Fruit fly (Drosophila melanogaster) whole organism, adult: Measurements from ENCODE around the gene Epp.

Experiments used
- CG11617 ChIP-seq: fragments of 200-800 bp; sonication (Bioruptor generic); optimal IDR thresholded peaks from 2 replicates; lab custom pipeline; 2017; ENCODE audit warnings: mild to moderate bottlenecking, missing biosample characterization, missing genetic modification reagents, missing genetic modification characterization
- CG12768 ChIP-seq: fragments of 200-800 bp; sonication (Bioruptor generic); optimal IDR thresholded peaks from 2 replicates; lab custom pipeline; 2017; ENCODE audit warnings: missing biosample characterization, missing genetic modification characterization, mild to moderate bottlenecking, moderate library complexity, missing genetic modification reagents
- CG14711 ChIP-seq: fragments of 200-800 bp; sonication (Bioruptor generic); optimal IDR thresholded peaks from 2 replicates; lab custom pipeline; 2018; ENCODE audit warnings: missing biosample characterization, mild to moderate bottlenecking, missing genetic modification characterization, moderate library complexity
- CG1620 ChIP-seq: fragments of 200-800 bp; sonication (Bioruptor generic); optimal IDR thresholded peaks from 2 replicates; lab custom pipeline; 2016; ENCODE audit warnings: missing biosample characterization, missing genetic modification characterization
- CG33017 ChIP-seq: fragments of 200-800 bp; sonication (Bioruptor generic); optimal IDR thresholded peaks from 2 replicates; lab custom pipeline; 2018; ENCODE audit warnings: missing biosample characterization, mild to moderate bottlenecking, missing genetic modification characterization, moderate library complexity
- CG5204 ChIP-seq: fragments of 200-800 bp; sonication (Bioruptor generic); optimal IDR thresholded peaks from 2 replicates; lab custom pipeline; 2016; ENCODE audit warnings: missing biosample characterization, missing genetic modification characterization
- CG7045 ChIP-seq: fragments of 200-800 bp; sonication (Bioruptor generic); optimal IDR thresholded peaks from 2 replicates; lab custom pipeline; 2017; ENCODE audit warnings: missing biosample characterization, mild to moderate bottlenecking, missing genetic modification characterization
- CG7101 ChIP-seq: fragments of 200-800 bp; sonication (Bioruptor generic); optimal IDR thresholded peaks from 2 replicates; lab custom pipeline; 2018; ENCODE audit warnings: missing biosample characterization, mild to moderate bottlenecking, missing genetic modification characterization, moderate library complexity
- Clk ChIP-seq: fragments of 200-800 bp; sonication (Bioruptor generic); optimal IDR thresholded peaks from 2 replicates; lab custom pipeline; 2017; ENCODE audit warnings: missing biosample characterization, missing genetic modification characterization
- Crg-1 ChIP-seq: fragments of 200-800 bp; sonication (Bioruptor generic); optimal IDR thresholded peaks from 2 replicates; lab custom pipeline; 2016; ENCODE audit warnings: missing biosample characterization, missing genetic modification characterization
- Hr96 ChIP-seq: fragments of 200-800 bp; sonication (Bioruptor generic); optimal IDR thresholded peaks from 2 replicates; lab custom pipeline; 2016; ENCODE audit warnings: missing biosample characterization, missing genetic modification characterization
- Mnt ChIP-seq: fragments of 200-800 bp; sonication (Bioruptor generic); optimal IDR thresholded peaks from 2 replicates; lab custom pipeline; 2016; ENCODE audit warnings: missing biosample characterization, mild to moderate bottlenecking, missing genetic modification characterization
- bab1 ChIP-seq: fragments of 200-800 bp; sonication (Bioruptor generic); optimal IDR thresholded peaks from 3 replicates; lab custom pipeline; 2019; ENCODE audit warnings: missing biosample characterization, mild to moderate bottlenecking, missing genetic modification characterization, moderate library complexity
- cic ChIP-seq: fragments of 200-800 bp; sonication (Bioruptor generic); optimal IDR thresholded peaks from 2 replicates; lab custom pipeline; 2017; ENCODE audit warnings: missing biosample characterization, mild to moderate bottlenecking, missing genetic modification characterization, moderate library complexity
- cnc ChIP-seq, 2 experiments: fragments of >200 bp; optimal IDR thresholded peaks; 2 replicates each; lab custom pipeline; 2017
- kay ChIP-seq: fragments of 200-800 bp; sonication (Bioruptor generic); peaks from one replicate; lab custom pipeline; 2016; ENCODE audit warnings: missing biosample characterization, missing genetic modification characterization, borderline replicate concordance
- ovo ChIP-seq: fragments of 200-800 bp; sonication (Bioruptor generic); optimal IDR thresholded peaks from 2 replicates; lab custom pipeline; 2016; ENCODE audit warnings: missing biosample characterization, missing genetic modification characterization
- pad ChIP-seq: fragments of 200-800 bp; sonication (Bioruptor generic); optimal IDR thresholded peaks from 3 replicates; lab custom pipeline; 2017; ENCODE audit warnings: missing biosample characterization, missing genetic modification characterization, mild to moderate bottlenecking, moderate library complexity, missing genetic modification reagents
- tj ChIP-seq: fragments of 200-800 bp; sonication (Bioruptor generic); optimal IDR thresholded peaks from 3 replicates; lab custom pipeline; 2017; ENCODE audit warnings: missing biosample characterization, mild to moderate bottlenecking, missing genetic modification characterization, moderate library complexity
- toe ChIP-seq: fragments of 200-800 bp; sonication (Bioruptor generic); optimal IDR thresholded peaks from 2 replicates; lab custom pipeline; 2016; ENCODE audit warnings: missing biosample characterization, missing genetic modification characterization

The Epp gene

dm6 chr3R:23955380-23955779 lies 37.3 kb downstream of the Epp start:
- no peak for TF ChIP-seq kay
- TF ChIP-seq CG1620 (GFP tag; lab: Kevin White, UChicago): no peak
- no peak for TF ChIP-seq Mnt (GFP tag; lab: Kevin White, UChicago)
- no peak for TF ChIP-seq pad (GFP tag; lab: Kevin White, UChicago)
- no peak for TF ChIP-seq CG12768 (GFP tag; lab: Kevin White, UChicago)
- TF ChIP-seq Crg-1 (GFP tag; lab: Kevin White, UChicago): no peak
- TF ChIP-seq ovo: no peak

dm6 chr3R:23948466-23949413 lies 44.0 kb downstream of the Epp start:
- TF ChIP-seq tj (GFP tag; lab: Kevin White, UChicago) (peak; percentile 68), kay (no peak)

dm6 chr3R:23948324-23948465 lies 44.5 kb downstream of the Epp start, which contains the start of gene CG12268:
Gene CG12268, minus strand, starts transcription at chr3R:23948424.
- TF ChIP-seq CG1620 (GFP tag; lab: Kevin White, UChicago) (no peak), bab1 (GFP tag; lab: Kevin White, UChicago) (no peak), CG14711 (tag; lab: Kevin White, UChicago) (no peak), CG5204 (GFP tag; lab: Kevin White, UChicago) (no peak), Crg-1 (GFP tag; lab: Kevin White, UChicago) (no peak), Mnt (GFP tag; lab: Kevin White, UChicago) (no peak), CG11617 (GFP tag; lab: Kevin White, UChicago) (no peak), kay (no peak), ovo (no peak), pad (GFP tag; lab: Kevin White, UChicago) (no peak), Clk (GFP tag; lab: Kevin White, UChicago) (no peak), cic (GFP tag; lab: Kevin White, UChicago) (no peak), tj (GFP tag; lab: Kevin White, UChicago) (no peak), toe (GFP tag; lab: Kevin White, UChicago) (no peak)

- TF ChIP-seq cic (GFP tag; lab: Kevin White, UChicago): no peak
- no peak for TF ChIP-seq bab1 (GFP tag; lab: Kevin White, UChicago)
- TF ChIP-seq Hr96 (GFP tag; lab: Kevin White, UChicago): no peak
- no peak for TF ChIP-seq Crg-1 (GFP tag; lab: Kevin White, UChicago)
- TF ChIP-seq Mnt (GFP tag; lab: Kevin White, UChicago): no peak
- no peak for TF ChIP-seq CG7101 (tag; lab: Kevin White, UChicago)
- TF ChIP-seq CG1620 (GFP tag; lab: Kevin White, UChicago): no peak
- TF ChIP-seq Clk (GFP tag; lab: Kevin White, UChicago): no peak
- no peak for TF ChIP-seq CG11617 (GFP tag; lab: Kevin White, UChicago)
- TF ChIP-seq kay: no peak
- TF ChIP-seq cnc (optimal IDR thresholded peaks at IDR 0.05; lab: Kevin White, UChicago): no peak
- TF ChIP-seq CG12768 (GFP tag; lab: Kevin White, UChicago): no peak
- TF ChIP-seq pad (GFP tag; lab: Kevin White, UChicago): no peak
- no peak for TF ChIP-seq ovo
- no peak for TF ChIP-seq CG14711 (tag; lab: Kevin White, UChicago)
- no peak for TF ChIP-seq tj (GFP tag; lab: Kevin White, UChicago)
- TF ChIP-seq CG33017 (tag; lab: Kevin White, UChicago): no peak
- no peak for TF ChIP-seq CG7045 (GFP tag; lab: Kevin White, UChicago)
These were observed 45.7 kb downstream of the Epp start for dm6 chr3R:23947002-23947401.

- no peak for TF ChIP-seq Mnt (GFP tag; lab: Kevin White, UChicago)
- peak; percentile 57 for TF ChIP-seq CG12768 (GFP tag; lab: Kevin White, UChicago)
- no peak for TF ChIP-seq Crg-1 (GFP tag; lab: Kevin White, UChicago)
These were observed 48.8 kb downstream of the Epp start for dm6 chr3R:23943843-23944356.

- TF ChIP-seq CG12768 (GFP tag; lab: Kevin White, UChicago): peak; percentile 6
- peak; percentile 24 for TF ChIP-seq CG33017 (tag; lab: Kevin White, UChicago)
- peak; percentile 16 for TF ChIP-seq Crg-1 (GFP tag; lab: Kevin White, UChicago)
- TF ChIP-seq CG11617 (GFP tag; lab: Kevin White, UChicago): peak; percentile 49
- no peak for TF ChIP-seq cnc (optimal IDR thresholded peaks at IDR 0.05; lab: Kevin White, UChicago)
- peak; percentile 34 for TF ChIP-seq CG7101 (tag; lab: Kevin White, UChicago)
- peak; percentile 74 for TF ChIP-seq Mnt (GFP tag; lab: Kevin White, UChicago)
- no peak for TF ChIP-seq CG7045 (GFP tag; lab: Kevin White, UChicago)
- TF ChIP-seq CG1620 (GFP tag; lab: Kevin White, UChicago): peak; percentile 66
- no peak for TF ChIP-seq toe (GFP tag; lab: Kevin White, UChicago)
- TF ChIP-seq pad (GFP tag; lab: Kevin White, UChicago): no peak
- TF ChIP-seq CG5204 (GFP tag; lab: Kevin White, UChicago): no peak
- TF ChIP-seq bab1 (GFP tag; lab: Kevin White, UChicago): peak; percentile 53
- peak; percentile 46 for TF ChIP-seq Hr96 (GFP tag; lab: Kevin White, UChicago)
- peak; percentile 44 for TF ChIP-seq cic (GFP tag; lab: Kevin White, UChicago)
- no peak for TF ChIP-seq kay
- TF ChIP-seq CG14711 (tag; lab: Kevin White, UChicago): no peak
- TF ChIP-seq tj (GFP tag; lab: Kevin White, UChicago): peak; percentile 27
- TF ChIP-seq ovo: no peak
- TF ChIP-seq Clk (GFP tag; lab: Kevin White, UChicago): no peak
These were observed 49.7 kb downstream of the Epp start, which contains the start of gene Gdh for dm6 chr3R:23942965-23943413. Gene Gdh, minus strand, starts transcription at chr3R:23943101.
